Fruit fly (Drosophila melanogaster): Measurements from ENCODE around the gene Neos.
A peak's percentile ranks its signal among the peaks of the same experiment; 100 is the strongest.

Gene Neos

DNA sequence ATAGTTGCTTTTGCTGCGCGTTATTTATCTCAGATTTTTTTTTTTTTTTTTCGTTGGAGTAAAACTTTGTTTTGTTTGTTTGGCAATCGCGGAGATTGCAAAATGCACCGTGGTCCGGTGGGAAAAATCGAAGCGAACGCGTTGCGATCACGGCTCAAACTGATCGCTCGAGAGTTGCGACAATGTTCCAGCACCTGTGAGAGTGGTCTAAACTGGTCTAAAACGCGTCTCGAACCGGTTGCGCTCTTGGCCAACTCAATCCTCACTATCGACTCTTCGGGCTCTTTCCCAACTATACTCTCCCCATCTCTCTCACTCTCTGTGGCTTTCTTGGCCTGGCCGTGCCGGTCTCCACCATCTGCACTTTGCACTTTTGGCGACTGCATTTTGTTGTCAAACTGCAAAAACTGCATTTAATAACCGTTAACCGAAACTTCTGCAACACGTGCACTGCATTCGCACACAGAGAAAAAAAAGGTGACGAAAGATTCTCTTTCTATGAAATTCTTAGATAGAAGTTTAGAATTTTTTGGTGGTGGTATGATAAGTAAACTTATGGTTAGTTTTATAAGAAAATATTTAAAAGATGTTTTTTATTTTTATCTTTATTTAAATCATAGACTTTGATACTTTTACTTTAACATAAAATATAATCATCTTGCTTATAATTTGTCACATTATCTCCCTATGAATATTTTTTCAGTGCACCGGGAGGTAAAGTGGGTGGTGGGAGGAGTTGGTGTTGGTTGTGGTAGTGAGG, 22.5 kb downstream of the Neos start, which contains the start of gene CG14830 (continued):
- TF ChIP-seq CG6792 (GFP tag; optimal IDR thresholded peaks at IDR 0.05) (no peak), Ets21C (GFP tag; optimal IDR thresholded peaks at IDR 0.05) (no peak), cyc (GFP tag; optimal IDR thresholded peaks at IDR 0.05) (peak; percentile 64), CG32006 (GFP tag; optimal IDR thresholded peaks at IDR 0.05) (peak; percentile 18), acj6 (GFP tag; optimal IDR thresholded peaks at IDR 0.05) (no peak), svp (GFP tag) (peak; percentile 60), CG3919 (GFP tag; optimal IDR thresholded peaks at IDR 0.05) (peak; percentile 85), salr (GFP tag; optimal IDR thresholded peaks at IDR 0.05) (no peak), OdsH (GFP tag; optimal IDR thresholded peaks at IDR 0.05) (no peak), vri (GFP tag; optimal IDR thresholded peaks at IDR 0.05) (no peak), CG34406 (GFP tag; optimal IDR thresholded peaks at IDR 0.05) (no peak), Eip75B (GFP tag; optimal IDR thresholded peaks at IDR 0.05) (no peak), Sox15 (GFP tag; optimal IDR thresholded peaks at IDR 0.05) (no peak), Ets96B (tag; optimal IDR thresholded peaks at IDR 0.05) (peak; percentile 66), CG3032 (tag; optimal IDR thresholded peaks at IDR 0.05) (no peak), dsx (GFP tag; optimal IDR thresholded peaks at IDR 0.05; ENCODE audit: poor library complexity, severe bottlenecking) (peak; percentile 49), Eip78C (GFP tag) (peak; percentile 52), fd59A (GFP tag; optimal IDR thresholded peaks at IDR 0.05) (no peak), CG7368 (GFP tag; optimal IDR thresholded peaks at IDR 0.05) (peak; percentile 35), CG6163 (GFP tag; IDR thresholded peaks at IDR 0.05) (peak; percentile 53), Sox102F (GFP tag; optimal IDR thresholded peaks at IDR 0.05) (no peak), Hr4 (GFP tag; optimal IDR thresholded peaks at IDR 0.05) (no peak)

DNA sequence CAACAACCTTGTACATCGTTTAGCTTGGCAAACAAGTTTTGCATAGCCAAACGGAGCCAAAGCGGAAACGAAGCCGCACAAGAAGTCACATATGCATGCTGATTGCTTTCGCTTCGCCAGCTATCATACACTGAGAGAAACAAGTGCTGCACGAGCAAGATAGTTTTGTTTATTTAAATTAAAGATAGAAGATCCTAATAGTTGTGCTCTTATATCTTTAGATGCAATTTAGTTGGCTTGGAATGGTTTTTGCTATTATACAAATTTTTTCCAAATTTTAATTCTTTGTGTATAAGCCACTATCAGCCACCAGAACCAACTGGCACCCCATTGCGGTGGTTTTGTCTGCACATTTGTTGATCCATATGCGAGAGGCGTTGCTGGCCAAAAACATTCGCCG, 42.1 kb downstream of the Neos start:
- TF ChIP-seq CG10631 (GFP tag; optimal IDR thresholded peaks at IDR 0.05) = no peak
- TF ChIP-seq CG32006 (GFP tag; optimal IDR thresholded peaks at IDR 0.05) = peak; percentile 33
- no peak for TF ChIP-seq Hr39 (GFP tag; optimal IDR thresholded peaks at IDR 0.05)
- peak; percentile 51; the same call in 1 of the 3 replicates for TF ChIP-seq CG6163 (GFP tag; IDR thresholded peaks at IDR 0.05)
- no peak for TF ChIP-seq CG9139 (GFP tag; optimal IDR thresholded peaks at IDR 0.05)
- no peak for TF ChIP-seq CG7368 (GFP tag; optimal IDR thresholded peaks at IDR 0.05)
- TF ChIP-seq CG6792 (GFP tag; optimal IDR thresholded peaks at IDR 0.05) = no peak
- TF ChIP-seq Smox (GFP tag; optimal IDR thresholded peaks at IDR 0.05) = no peak
- peak; percentile 51; the same call in 1 of the 3 replicates for TF ChIP-seq eg (GFP tag; IDR thresholded peaks at IDR 0.05)
- no peak for TF ChIP-seq lz (GFP tag; optimal IDR thresholded peaks at IDR 0.05)
- TF ChIP-seq Hr38 (GFP tag; optimal IDR thresholded peaks at IDR 0.05) = no peak
- TF ChIP-seq CG6808 (GFP tag; optimal IDR thresholded peaks at IDR 0.05) = no peak
- TF ChIP-seq Eip93F (GFP tag; optimal IDR thresholded peaks at IDR 0.05) = no peak
- TF ChIP-seq CG11294 (GFP tag; IDR thresholded peaks at IDR 0.05) = no peak
- TF ChIP-seq CG31627 (GFP tag; optimal IDR thresholded peaks at IDR 0.05) = no peak
- TF ChIP-seq CG6276 (GFP tag; optimal IDR thresholded peaks at IDR 0.05) = peak; percentile 35
- peak; percentile 80 for TF ChIP-seq Eip78C (GFP tag)
- no peak for TF ChIP-seq CG8632 (GFP tag; optimal IDR thresholded peaks at IDR 0.05)
- no peak for TF ChIP-seq CG16779 (tag; optimal IDR thresholded peaks at IDR 0.05)
- no peak for TF ChIP-seq topi (GFP tag; optimal IDR thresholded peaks at IDR 0.05)
- TF ChIP-seq CG4318 (GFP tag; optimal IDR thresholded peaks at IDR 0.05) = peak; percentile 16
- no peak for TF ChIP-seq Ets96B (tag; optimal IDR thresholded peaks at IDR 0.05)
- no peak for TF ChIP-seq CG3919 (GFP tag; optimal IDR thresholded peaks at IDR 0.05)
- no peak for TF ChIP-seq Sox14 (GFP tag; optimal IDR thresholded peaks at IDR 0.05)
- TF ChIP-seq Hr4 (GFP tag; optimal IDR thresholded peaks at IDR 0.05) = peak; percentile 10

Data from whole organism, prepupa.